Fruit fly (Drosophila melanogaster) whole organism, prepupa: ENCODE data around the gene Tet.

Experiments used
- CG10631 ChIP-seq: fragments of 200-800 bp; sonication (Bioruptor generic); optimal IDR thresholded peaks from 2 replicates; lab custom pipeline; 2016; ENCODE audit warnings: missing biosample characterization, missing genetic modification characterization
- CG10669 ChIP-seq: fragments of 200-800 bp; sonication (Bioruptor generic); optimal IDR thresholded peaks from 3 replicates; lab custom pipeline; 2018; ENCODE audit warnings: missing biosample characterization, mild to moderate bottlenecking, missing genetic modification characterization, moderate library complexity
- CG11294 ChIP-seq: fragments of 200-800 bp; sonication (Bioruptor generic); IDR thresholded peaks from 2 replicates; pipeline ENCODE4 v1.3.6; 2022; ENCODE audit warnings: missing biosample characterization, missing genetic modification characterization
- CG1621 ChIP-seq: fragments of 200-800 bp; sonication (Bioruptor generic); optimal IDR thresholded peaks from 3 replicates; lab custom pipeline; 2018; ENCODE audit warnings: missing biosample characterization, mild to moderate bottlenecking, missing genetic modification characterization
- CG16779 ChIP-seq: fragments of 200-800 bp; sonication (Bioruptor generic); optimal IDR thresholded peaks from 3 replicates; lab custom pipeline; 2017; ENCODE audit warnings: missing biosample characterization, mild to moderate bottlenecking, missing genetic modification characterization
- CG3032 ChIP-seq: fragments of 200-800 bp; optimal IDR thresholded peaks from 2 replicates; lab custom pipeline; 2019; ENCODE audit warnings: missing biosample characterization, mild to moderate bottlenecking, missing genetic modification characterization, moderate library complexity
- CG31627 ChIP-seq: fragments of 200-800 bp; sonication (Bioruptor generic); optimal IDR thresholded peaks from 3 replicates; lab custom pipeline; 2016; ENCODE audit warnings: missing biosample characterization, missing genetic modification characterization
- CG34406 ChIP-seq: fragments of 200-800 bp; sonication (Bioruptor generic); optimal IDR thresholded peaks from 3 replicates; lab custom pipeline; 2016; ENCODE audit warnings: missing biosample characterization, missing genetic modification characterization
- CG4318 ChIP-seq: fragments of 200-800 bp; sonication (Bioruptor generic); optimal IDR thresholded peaks from 3 replicates; lab custom pipeline; 2017; ENCODE audit warnings: missing biosample characterization, mild to moderate bottlenecking, missing genetic modification characterization
- CG6163 ChIP-seq: fragments of 200-800 bp; sonication (Bioruptor generic); IDR thresholded peaks from 3 replicates; pipeline ENCODE4 v1.3.6; 2022; ENCODE audit warnings: missing biosample characterization, missing genetic modification characterization
- CG6792 ChIP-seq: fragments of 200-800 bp; sonication (Bioruptor generic); optimal IDR thresholded peaks from 3 replicates; lab custom pipeline; 2016; ENCODE audit warnings: missing biosample characterization, missing genetic modification characterization
- CG6808 ChIP-seq: fragments of 200-800 bp; sonication (Bioruptor generic); optimal IDR thresholded peaks from 3 replicates; lab custom pipeline; 2017; ENCODE audit warnings: missing biosample characterization, missing genetic modification characterization, mild to moderate bottlenecking, moderate library complexity, missing genetic modification reagents
- CG6854 ChIP-seq: fragments of 200-800 bp; sonication (Bioruptor generic); optimal IDR thresholded peaks from 2 replicates; lab custom pipeline; 2017; ENCODE audit warnings: missing biosample characterization, mild to moderate bottlenecking, missing genetic modification characterization
- CG7368 ChIP-seq: fragments of 200-800 bp; sonication (Bioruptor generic); optimal IDR thresholded peaks from 3 replicates; lab custom pipeline; 2016; ENCODE audit warnings: missing biosample characterization, missing genetic modification characterization
- CG8119 ChIP-seq: fragments of 200-800 bp; sonication (Bioruptor generic); IDR thresholded peaks from 3 replicates; pipeline ENCODE4 v1.3.6; 2022; ENCODE audit warnings: missing biosample characterization, missing genetic modification characterization
- CG8632 ChIP-seq: fragments of 200-800 bp; sonication (Bioruptor generic); optimal IDR thresholded peaks from 3 replicates; lab custom pipeline; 2016; ENCODE audit warnings: missing biosample characterization, missing genetic modification characterization
- CG9139 ChIP-seq: fragments of 200-800 bp; sonication (Bioruptor generic); optimal IDR thresholded peaks from 3 replicates; lab custom pipeline; 2017; ENCODE audit warnings: missing biosample characterization, mild to moderate bottlenecking, missing genetic modification characterization
- Eip75B ChIP-seq: fragments of 200-800 bp; sonication (Bioruptor generic); optimal IDR thresholded peaks from 3 replicates; lab custom pipeline; 2016; ENCODE audit warnings: missing biosample characterization, missing genetic modification characterization
- Eip78C ChIP-seq: fragments of 200-800 bp; sonication (Bioruptor generic); peaks from one replicate; lab custom pipeline; 2016; ENCODE audit warnings: missing biosample characterization, missing genetic modification characterization
- Eip93F ChIP-seq: fragments of 200-800 bp; sonication (Bioruptor generic); optimal IDR thresholded peaks from 2 replicates; lab custom pipeline; 2016; ENCODE audit warnings: missing biosample characterization, mild to moderate bottlenecking, missing genetic modification characterization
- Ets21C ChIP-seq: fragments of 200-800 bp; sonication (Bioruptor generic); optimal IDR thresholded peaks from 3 replicates; lab custom pipeline; 2016; ENCODE audit warnings: missing biosample characterization, missing genetic modification characterization
- Ets96B ChIP-seq: fragments of 200-800 bp; optimal IDR thresholded peaks from 2 replicates; lab custom pipeline; 2019; ENCODE audit warnings: missing biosample characterization, mild to moderate bottlenecking, missing genetic modification characterization, moderate library complexity
- Gug ChIP-seq: fragments of 200-800 bp; sonication (Bioruptor generic); IDR thresholded peaks from 2 replicates; pipeline ENCODE4 v1.3.6; 2022; ENCODE audit warnings: missing biosample characterization, missing genetic modification characterization
- Hr38 ChIP-seq: sonication (Bioruptor generic); optimal IDR thresholded peaks from 2 replicates; lab custom pipeline; 2016; ENCODE audit warnings: missing biosample characterization, missing genetic modification characterization
- Hr39 ChIP-seq: fragments of 200-800 bp; sonication (Bioruptor generic); optimal IDR thresholded peaks from 2 replicates; lab custom pipeline; 2016; ENCODE audit warnings: missing biosample characterization, missing genetic modification characterization
- Hr4 ChIP-seq: fragments of 200-800 bp; sonication (Bioruptor generic); optimal IDR thresholded peaks from 3 replicates; lab custom pipeline; 2016; ENCODE audit warnings: missing biosample characterization, missing genetic modification characterization
- Lpt ChIP-seq: fragments of 200-800 bp; sonication (Bioruptor generic); optimal IDR thresholded peaks from 3 replicates; lab custom pipeline; 2016; ENCODE audit warnings: missing biosample characterization, missing genetic modification characterization
- Met ChIP-seq: fragments of 200-800 bp; sonication (Bioruptor generic); optimal IDR thresholded peaks from 3 replicates; lab custom pipeline; 2016; ENCODE audit warnings: missing biosample characterization, missing genetic modification characterization
- OdsH ChIP-seq: fragments of 200-800 bp; sonication (Bioruptor generic); optimal IDR thresholded peaks from 3 replicates; lab custom pipeline; 2016; ENCODE audit warnings: missing biosample characterization, missing genetic modification characterization
- Smox ChIP-seq: fragments of 200-800 bp; sonication (Bioruptor generic); optimal IDR thresholded peaks from 3 replicates; lab custom pipeline; 2016; ENCODE audit warnings: missing biosample characterization, missing genetic modification characterization
- Sox102F ChIP-seq: fragments of 200-800 bp; sonication (Bioruptor generic); optimal IDR thresholded peaks from 2 replicates; lab custom pipeline; 2016; ENCODE audit warnings: missing biosample characterization, mild to moderate bottlenecking, missing genetic modification characterization
- Sox14 ChIP-seq: fragments of 200-800 bp; sonication (Bioruptor generic); optimal IDR thresholded peaks from 3 replicates; lab custom pipeline; 2016; ENCODE audit warnings: missing biosample characterization, missing genetic modification characterization
- Sox15 ChIP-seq: fragments of 200-800 bp; sonication (Bioruptor generic); optimal IDR thresholded peaks from 3 replicates; lab custom pipeline; 2016; ENCODE audit warnings: missing biosample characterization, missing genetic modification characterization
- achi ChIP-seq: fragments of 200-800 bp; sonication (Bioruptor generic); optimal IDR thresholded peaks from 3 replicates; lab custom pipeline; 2016; ENCODE audit warnings: missing biosample characterization, missing genetic modification characterization
- cyc ChIP-seq: fragments of 200-800 bp; sonication (Bioruptor generic); optimal IDR thresholded peaks from 3 replicates; lab custom pipeline; 2016; ENCODE audit warnings: missing biosample characterization, missing genetic modification characterization
- dac ChIP-seq: fragments of 200-800 bp; sonication (Bioruptor generic); optimal IDR thresholded peaks from 2 replicates; lab custom pipeline; 2017; ENCODE audit warnings: missing biosample characterization, mild to moderate bottlenecking, missing genetic modification characterization
- dsx ChIP-seq: fragments of 200-800 bp; optimal IDR thresholded peaks from 3 replicates; lab custom pipeline; 2019; ENCODE audit warnings: missing biosample characterization, mild to moderate bottlenecking, missing genetic modification characterization, moderate library complexity; ENCODE audit not compliant: poor library complexity, severe bottlenecking
- esn ChIP-seq: fragments of 200-800 bp; sonication (Bioruptor generic); optimal IDR thresholded peaks from 2 replicates; lab custom pipeline; 2016; ENCODE audit warnings: missing biosample characterization, mild to moderate bottlenecking, missing genetic modification characterization, moderate library complexity
- fd59A ChIP-seq: fragments of 200-800 bp; sonication (Bioruptor generic); optimal IDR thresholded peaks from 2 replicates; lab custom pipeline; 2017; ENCODE audit warnings: missing biosample characterization, mild to moderate bottlenecking, missing genetic modification characterization, missing genetic modification reagents
- fd85E ChIP-seq: fragments of 200-800 bp; sonication (Bioruptor generic); optimal IDR thresholded peaks from 3 replicates; lab custom pipeline; 2016; ENCODE audit warnings: missing biosample characterization, missing genetic modification characterization
- fkh ChIP-seq: fragments of 200-800 bp; sonication (Bioruptor generic); optimal IDR thresholded peaks from 3 replicates; lab custom pipeline; 2017; ENCODE audit warnings: missing biosample characterization, mild to moderate bottlenecking, missing genetic modification characterization, moderate library complexity
- lz ChIP-seq: fragments of 200-800 bp; sonication (Bioruptor generic); optimal IDR thresholded peaks from 3 replicates; lab custom pipeline; 2016; ENCODE audit warnings: missing biosample characterization, missing genetic modification characterization
- salr ChIP-seq, 2 experiments: fragments of 200-800 bp; sonication (Bioruptor generic); optimal IDR thresholded peaks; 3 replicates each; lab custom pipeline; 2016 to 2018; ENCODE audit warnings: missing biosample characterization in 2 of 2, missing genetic modification characterization in 2 of 2, mild to moderate bottlenecking in 1 of 2
- spab ChIP-seq: fragments of 200-800 bp; sonication (Bioruptor generic); optimal IDR thresholded peaks from 2 replicates; lab custom pipeline; 2017; ENCODE audit warnings: missing biosample characterization, mild to moderate bottlenecking, missing genetic modification characterization, missing genetic modification reagents
- ss ChIP-seq, 2 experiments: fragments of 200-800 bp; sonication (Bioruptor generic); optimal IDR thresholded peaks; 2 replicates in 1 of 2; 3 replicates in 1 of 2; lab custom pipeline; 2017 to 2018; ENCODE audit warnings: mild to moderate bottlenecking in 2 of 2, missing biosample characterization in 2 of 2, missing genetic modification characterization in 2 of 2, moderate library complexity in 1 of 2
- svp ChIP-seq: fragments of 200-800 bp; sonication (Bioruptor generic); peaks from one replicate; lab custom pipeline; 2016; ENCODE audit warnings: missing biosample characterization, missing genetic modification characterization
- topi ChIP-seq: fragments of 200-800 bp; sonication (Bioruptor generic); optimal IDR thresholded peaks from 3 replicates; lab custom pipeline; 2016; ENCODE audit warnings: missing biosample characterization, missing genetic modification characterization

Tet gene

DNA sequence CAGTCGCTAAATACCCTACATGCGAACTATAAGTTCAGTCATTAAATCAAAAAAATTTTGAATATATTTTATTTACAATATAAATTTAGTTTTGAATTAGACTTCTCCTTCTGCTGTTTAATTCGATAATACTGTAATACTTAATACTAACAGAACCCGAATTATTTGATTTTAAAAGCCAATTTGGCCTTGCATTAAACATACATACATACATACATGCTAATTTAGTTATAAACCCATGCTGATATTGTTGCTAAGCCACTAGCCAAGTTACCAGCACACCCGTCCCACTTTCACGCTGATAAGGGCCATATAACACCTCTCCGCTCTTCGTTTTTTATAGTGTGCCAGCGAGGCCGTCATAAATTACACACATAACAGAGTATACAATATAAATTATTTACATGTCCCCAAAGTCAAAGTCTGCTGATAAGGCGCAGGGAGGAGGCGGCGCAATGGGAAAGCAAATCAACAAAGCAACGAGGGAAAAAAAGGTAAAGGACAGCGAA lies 79.8 kb downstream of the Tet start (continued):
- TF ChIP-seq CG3032 (tag; lab: Kevin White, UChicago), result peak; percentile 40
- peak; percentile 2 for TF ChIP-seq CG6792 (GFP tag; lab: Kevin White, UChicago)
- TF ChIP-seq dac (GFP tag; lab: Kevin White, UChicago), result peak; percentile 26
- peak; percentile 44 for TF ChIP-seq esn
- peak; percentile 4 for TF ChIP-seq topi (GFP tag; lab: Kevin White, UChicago)
- TF ChIP-seq cyc (GFP tag; lab: Kevin White, UChicago), result peak; percentile 5
- TF ChIP-seq CG8119, result no peak
- no peak for TF ChIP-seq CG10631 (GFP tag; lab: Kevin White, UChicago)
- TF ChIP-seq Met (GFP tag; lab: Kevin White, UChicago), result peak; percentile 40
- no peak for TF ChIP-seq fd85E (GFP tag; lab: Kevin White, UChicago)
- TF ChIP-seq Eip75B (GFP tag; lab: Kevin White, UChicago), result peak; percentile 26
- TF ChIP-seq Sox15 (GFP tag; lab: Kevin White, UChicago), result no peak
- peak; percentile 84 for TF ChIP-seq Eip78C (GFP tag; lab: Kevin White, UChicago)
- TF ChIP-seq achi (GFP tag; lab: Kevin White, UChicago), result no peak
- TF ChIP-seq CG16779 (tag; lab: Kevin White, UChicago), result peak; percentile 65
- peak; percentile 54 for TF ChIP-seq CG9139 (GFP tag; lab: Kevin White, UChicago)
- TF ChIP-seq salr (GFP tag; optimal IDR thresholded peaks at IDR 0.05; lab: Kevin White, UChicago), result peak; percentile 26 to 46
- TF ChIP-seq Hr38 (GFP tag; lab: Kevin White, UChicago), result no peak
- TF ChIP-seq CG4318 (GFP tag; lab: Kevin White, UChicago), result peak; percentile 46
- no peak; the same call in none of the 2 replicates for TF ChIP-seq CG11294
- TF ChIP-seq, all 60 proteins: peak for 40

DNA sequence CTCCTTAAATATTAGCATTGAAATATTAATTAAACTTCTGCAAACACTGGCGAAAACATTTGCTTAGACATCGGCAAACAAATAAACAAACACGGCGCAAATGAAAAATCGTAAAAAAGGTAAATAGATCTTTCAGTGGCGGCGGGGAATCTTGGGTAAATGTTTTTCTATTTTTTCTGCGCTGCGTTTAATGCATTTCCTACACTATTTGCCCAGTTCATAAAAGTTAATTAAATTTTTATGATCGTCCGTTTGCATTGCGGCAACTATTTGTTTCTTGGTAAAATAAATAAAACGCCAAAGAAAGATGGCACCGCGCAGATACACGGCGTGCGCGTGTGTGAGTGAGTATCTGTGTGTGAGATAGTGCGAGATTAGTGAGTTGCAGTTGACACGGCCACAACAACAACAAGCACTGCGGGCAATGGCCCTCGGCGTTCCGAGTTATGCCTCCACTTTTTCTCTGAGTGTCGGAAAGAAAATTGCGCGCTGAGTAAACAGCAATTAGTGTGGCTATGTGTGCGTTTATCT lies 80.4 kb downstream of the Tet start:
- peak; percentile 20; the same call in 1 of the 3 replicates for TF ChIP-seq CG8119
- TF ChIP-seq Hr39 (GFP tag; lab: Kevin White, UChicago), result peak; percentile 27
- no peak for TF ChIP-seq Met (GFP tag; lab: Kevin White, UChicago)
- TF ChIP-seq CG6163 (GFP tag; lab: Robert Waterston, UW), result peak; percentile 29; the same call in 2 of the 3 replicates
- no peak for TF ChIP-seq lz (GFP tag; lab: Kevin White, UChicago)
- peak; percentile 72 for TF ChIP-seq Eip78C (GFP tag; lab: Kevin White, UChicago)
- peak; percentile 97 for TF ChIP-seq fkh (GFP tag; lab: Kevin White, UChicago)
- TF ChIP-seq Sox14, result no peak
- TF ChIP-seq CG11294, result no peak; the same call in 1 of the 2 replicates
- no peak for TF ChIP-seq spab (GFP tag; lab: Kevin White, UChicago)
- no peak for TF ChIP-seq ss (GFP tag; optimal IDR thresholded peaks at IDR 0.05; lab: Kevin White, UChicago)
- no peak for TF ChIP-seq Hr38 (GFP tag; lab: Kevin White, UChicago)
- no peak for TF ChIP-seq CG6792 (GFP tag; lab: Kevin White, UChicago)
- no peak for TF ChIP-seq CG1621 (tag; lab: Kevin White, UChicago)
- no peak for TF ChIP-seq CG34406 (GFP tag; lab: Kevin White, UChicago)
- no peak for TF ChIP-seq Sox15 (GFP tag; lab: Kevin White, UChicago)
- no peak for TF ChIP-seq Ets21C (GFP tag; lab: Kevin White, UChicago)
- TF ChIP-seq CG7368 (GFP tag; lab: Kevin White, UChicago), result no peak
- TF ChIP-seq Hr4 (GFP tag; lab: Kevin White, UChicago), result peak; percentile 31
- TF ChIP-seq CG8632 (GFP tag; lab: Kevin White, UChicago), result no peak
- no peak for TF ChIP-seq CG16779 (tag; lab: Kevin White, UChicago)
- no peak for TF ChIP-seq CG10669 (GFP tag; lab: Kevin White, UChicago)
- no peak for TF ChIP-seq fd59A
- no peak for TF ChIP-seq Sox102F (GFP tag; lab: Kevin White, UChicago)
- TF ChIP-seq svp, result no peak
- no peak for TF ChIP-seq cyc (GFP tag; lab: Kevin White, UChicago)
- no peak for TF ChIP-seq esn
- no peak for TF ChIP-seq Ets96B
- no peak for TF ChIP-seq salr (GFP tag; optimal IDR thresholded peaks at IDR 0.05; lab: Kevin White, UChicago)
- TF ChIP-seq OdsH, result no peak
- no peak for TF ChIP-seq Lpt (GFP tag; lab: Kevin White, UChicago)
- no peak for TF ChIP-seq dsx (GFP tag; lab: Kevin White, UChicago)
- TF ChIP-seq topi (GFP tag; lab: Kevin White, UChicago), result no peak
- no peak for TF ChIP-seq fd85E (GFP tag; lab: Kevin White, UChicago)
- TF ChIP-seq CG6854 (GFP tag; lab: Kevin White, UChicago), result no peak
- TF ChIP-seq CG6808 (GFP tag; lab: Kevin White, UChicago), result no peak
- TF ChIP-seq Gug (GFP tag; lab: Robert Waterston, UW), result peak; percentile 27; the same call in 1 of the 2 replicates
- TF ChIP-seq CG31627, result peak; percentile 22
- TF ChIP-seq Eip93F (GFP tag; lab: Kevin White, UChicago), result no peak
- no peak for TF ChIP-seq achi (GFP tag; lab: Kevin White, UChicago)
- TF ChIP-seq Smox, result no peak
